Worm (Caenorhabditis elegans): ENCODE results near the gene T01B4.3.

T01B4.3 gene

DNA sequence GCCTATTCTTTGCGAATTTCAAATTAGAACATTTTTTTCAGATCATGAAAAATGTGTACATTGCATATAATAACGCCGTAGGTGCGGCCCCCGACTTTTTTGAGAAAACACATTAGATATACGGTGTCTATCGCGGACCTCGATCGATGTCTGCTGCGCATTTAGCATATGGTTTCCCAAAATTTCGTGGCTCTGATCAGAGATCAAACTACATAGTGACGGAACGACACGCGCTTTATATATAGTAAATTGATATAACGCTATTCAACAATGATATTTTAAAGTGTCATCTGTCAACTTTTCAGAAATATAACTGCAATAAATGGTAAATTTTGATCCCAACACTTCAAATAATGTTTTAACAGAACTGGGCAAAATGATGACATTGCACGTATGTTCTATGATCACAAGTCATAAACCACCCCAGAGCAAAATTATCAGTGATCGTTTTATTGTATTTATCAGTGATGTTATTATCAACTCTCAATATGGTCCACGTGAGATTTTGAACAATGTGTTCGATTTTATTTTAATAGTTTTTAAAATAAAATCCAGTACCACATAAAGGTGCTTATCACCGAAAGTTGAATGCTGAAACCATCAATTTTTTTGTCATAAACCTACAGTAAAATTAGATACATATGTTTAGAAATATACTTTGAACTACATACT, 28.8 kb upstream of the T01B4.3 start (continued):
- TF ChIP-seq blmp-1 (tag; optimal IDR thresholded peaks at IDR 0.05) (no peak), ceh-90 (tag; optimal IDR thresholded peaks at IDR 0.05) (no peak), ces-1 (GFP tag; optimal IDR thresholded peaks at IDR 0.05) (no peak), lin-39 (tag; optimal IDR thresholded peaks at IDR 0.05) (no peak), jun-1 (tag; optimal IDR thresholded peaks at IDR 0.05) (no peak), grh-1 (GFP tag; IDR thresholded peaks at IDR 0.05) (no peak), ama-1 (optimal IDR thresholded peaks at IDR 0.05) (no peak), elt-2 (tag; optimal IDR thresholded peaks at IDR 0.05) (peak; percentile 88), nhr-84 (tag; optimal IDR thresholded peaks at IDR 0.05) (no peak), nhr-20 (tag; optimal IDR thresholded peaks at IDR 0.05) (peak; percentile 7), ceh-8 (GFP tag; optimal IDR thresholded peaks at IDR 0.05) (no peak), fkh-4 (tag; optimal IDR thresholded peaks at IDR 0.05; ENCODE audit: borderline replicate concordance) (no peak)

DNA sequence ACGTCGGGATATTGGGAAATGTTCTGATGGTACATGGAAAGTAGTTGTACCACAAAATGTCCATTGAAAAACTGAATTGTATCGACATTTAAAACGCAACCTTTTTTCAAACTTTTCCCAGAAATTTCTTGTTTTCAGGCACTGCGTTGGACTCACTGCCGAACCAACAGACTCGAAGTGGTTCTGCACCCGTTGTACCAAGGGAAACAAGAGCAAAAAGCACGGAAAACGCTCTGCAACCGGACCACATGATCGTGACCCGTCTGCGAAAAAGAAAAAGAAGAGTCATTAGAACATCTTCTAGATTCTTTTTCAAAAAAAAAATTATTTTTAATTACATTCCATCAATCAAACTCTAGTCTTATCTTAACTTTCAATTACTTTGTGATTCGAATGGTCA, 27.8 kb upstream of the T01B4.3 start:
- no peak for TF ChIP-seq elt-3 (tag; optimal IDR thresholded peaks at IDR 0.05)
- TF ChIP-seq fkh-10 (GFP tag; optimal IDR thresholded peaks at IDR 0.05), result peak; percentile 15

DNA sequence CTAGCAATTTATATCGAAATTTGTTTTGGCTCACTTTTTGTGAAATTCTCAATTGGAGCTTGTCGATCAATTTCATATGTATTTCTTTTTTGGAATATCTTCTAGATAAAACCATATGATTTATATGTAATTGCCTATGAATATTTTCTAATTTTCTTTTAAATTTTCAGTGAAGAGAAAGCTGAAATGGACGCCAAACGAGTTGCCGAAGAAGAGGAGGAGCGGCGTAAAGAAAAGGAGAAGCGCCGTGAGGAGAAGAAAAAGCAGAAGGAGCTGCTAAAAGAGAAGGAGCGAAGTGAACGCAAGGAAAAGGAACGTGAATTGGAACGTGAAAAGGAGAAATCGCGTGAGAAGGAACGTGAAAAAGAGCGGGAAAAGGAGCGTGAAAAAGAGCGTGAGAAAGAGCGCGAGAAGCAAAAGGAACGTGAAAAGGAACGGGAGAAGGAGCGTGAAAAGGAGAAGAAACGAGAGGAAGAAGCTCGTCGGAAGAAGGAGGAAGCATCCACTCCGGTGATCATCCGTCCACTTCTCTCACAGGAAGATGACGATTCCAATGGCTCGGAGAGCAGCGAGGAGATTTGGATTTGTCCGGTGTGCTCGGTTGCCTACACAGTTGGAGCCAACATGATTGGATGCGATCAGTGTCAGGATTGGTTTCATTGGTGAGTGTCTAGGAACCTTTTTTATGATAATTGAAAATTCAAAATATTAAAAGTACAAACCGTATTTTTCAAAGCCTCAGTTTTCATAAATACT, 26.5 kb upstream of the T01B4.3 start:
- TF ChIP-seq hlh-17 (GFP tag; optimal IDR thresholded peaks at IDR 0.05; ENCODE audit: borderline replicate concordance) (no peak), mdl-1 (tag; optimal IDR thresholded peaks at IDR 0.05) (no peak), ama-1 (optimal IDR thresholded peaks at IDR 0.05) (no peak), egl-13 (tag; optimal IDR thresholded peaks at IDR 0.05) (no peak), lin-39 (tag; optimal IDR thresholded peaks at IDR 0.05) (no peak), nhr-20 (tag; optimal IDR thresholded peaks at IDR 0.05) (no peak), unc-130 (tag; optimal IDR thresholded peaks at IDR 0.05) (no peak), alr-1 (tag; optimal IDR thresholded peaks at IDR 0.05; ENCODE audit: borderline replicate concordance) (no peak), nhr-76 (tag; optimal IDR thresholded peaks at IDR 0.05) (no peak), swsn-7 (tag; optimal IDR thresholded peaks at IDR 0.05) (no peak), nhr-47 (tag; optimal IDR thresholded peaks at IDR 0.05) (no peak), efl-3 (GFP tag; optimal IDR thresholded peaks at IDR 0.05) (no peak), dsc-1 (tag; optimal IDR thresholded peaks at IDR 0.05) (no peak), zag-1 (tag; optimal IDR thresholded peaks at IDR 0.05) (no peak)

DNA sequence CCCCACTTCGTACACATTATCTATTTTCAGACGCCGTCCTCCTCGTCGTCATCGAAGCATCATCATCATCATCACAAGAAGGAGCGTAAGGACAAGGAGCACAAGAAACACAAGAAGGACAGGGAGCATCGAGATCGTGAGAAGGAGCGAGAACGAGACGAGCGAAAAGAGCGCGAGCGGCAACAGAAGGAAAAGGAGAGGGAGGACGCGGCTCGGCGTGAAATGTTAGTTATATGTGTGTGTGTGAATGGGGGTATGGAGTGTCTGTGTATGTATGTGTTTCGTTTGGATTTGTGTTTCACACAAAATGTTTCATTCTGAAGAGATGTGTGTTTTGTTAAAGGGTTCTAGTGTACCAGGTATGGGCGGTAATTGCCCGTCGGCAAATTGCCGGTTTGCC, 24.7 kb upstream of the T01B4.3 start:
- TF ChIP-seq fkh-8 (tag; optimal IDR thresholded peaks at IDR 0.05), result peak; percentile 12
- no peak for TF ChIP-seq rnt-1 (tag; optimal IDR thresholded peaks at IDR 0.05)
- peak; percentile 2 for TF ChIP-seq unc-86 (tag; optimal IDR thresholded peaks at IDR 0.05)
- no peak for TF ChIP-seq aha-1 (tag; optimal IDR thresholded peaks at IDR 0.05)
- peak in 1 of 3 experiments; percentile 13 for TF ChIP-seq ceh-82 (tag; optimal IDR thresholded peaks at IDR 0.05)
- peak; percentile 15 for TF ChIP-seq snu-23 (GFP tag; optimal IDR thresholded peaks at IDR 0.05)
- peak; percentile 15 for TF ChIP-seq swsn-7 (tag; optimal IDR thresholded peaks at IDR 0.05)
- TF ChIP-seq lin-14 (GFP tag; optimal IDR thresholded peaks at IDR 0.05), result peak; percentile 50

DNA sequence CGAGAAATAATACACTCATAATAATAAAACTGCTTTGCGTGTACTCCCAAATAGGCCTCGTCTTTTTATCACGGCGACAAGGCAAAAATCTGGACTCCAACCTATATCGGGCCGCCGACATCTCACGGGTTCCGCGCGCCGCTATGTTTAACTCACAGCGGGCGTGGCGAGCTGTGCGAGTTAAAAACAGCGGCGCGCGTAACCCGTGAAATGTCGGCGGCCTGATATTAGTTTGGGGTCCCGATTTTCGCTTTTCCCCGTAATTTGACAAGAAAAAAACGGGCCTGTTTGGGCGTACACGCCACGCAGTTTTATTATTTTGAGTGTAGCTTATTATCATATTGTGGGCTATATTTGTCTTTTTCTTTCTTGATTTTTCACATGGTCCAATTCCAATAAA, 24.3 kb upstream of the T01B4.3 start:
- TF ChIP-seq nhr-11 (tag; optimal IDR thresholded peaks at IDR 0.05), result no peak
- peak; percentile 77 for TF ChIP-seq snpc-4 (tag; optimal IDR thresholded peaks at IDR 0.05)

All from whole organism, L1 larva.